Worm (Caenorhabditis elegans) whole organism, young adult: ENCODE measurements around the gene flp-10.

Experiments used
- hlh-26 ChIP-seq: fragments of 200-800 bp; sonication (Bioruptor generic); conservative IDR thresholded peaks from 2 replicates; pipeline ENCODE4 v1.3.6; 2022; ENCODE audit warnings: missing genetic modification reagents, missing genetic modification characterization, missing compliant biosample characterization
- mxl-1 ChIP-seq: sonication (generic microtip); optimal IDR thresholded peaks from 2 replicates; lab custom pipeline; 2016; ENCODE audit warnings: missing genetic modification characterization, missing compliant biosample characterization
- sdz-38 ChIP-seq: sonication (generic microtip); optimal IDR thresholded peaks from 2 replicates; lab custom pipeline; 2016; ENCODE audit warnings: missing genotype, missing genetic modification characterization, missing compliant biosample characterization

- TF ChIP-seq hlh-26 (GFP tag; lab: Robert Waterston, UW) (no peak), mxl-1 (tag; lab: Kevin White, UChicago) (no peak), sdz-38 (tag; lab: Kevin White, UChicago) (no peak)
These were observed 18.4 kb upstream of the flp-10 start for ce11 chrIV:7850329-7850728.
